Fruit fly (Drosophila melanogaster): Measurements from ENCODE around the gene Mur11Da.
A peak's percentile ranks its signal among the peaks of the same experiment; 100 is the strongest.

The Mur11Da gene

DNA sequence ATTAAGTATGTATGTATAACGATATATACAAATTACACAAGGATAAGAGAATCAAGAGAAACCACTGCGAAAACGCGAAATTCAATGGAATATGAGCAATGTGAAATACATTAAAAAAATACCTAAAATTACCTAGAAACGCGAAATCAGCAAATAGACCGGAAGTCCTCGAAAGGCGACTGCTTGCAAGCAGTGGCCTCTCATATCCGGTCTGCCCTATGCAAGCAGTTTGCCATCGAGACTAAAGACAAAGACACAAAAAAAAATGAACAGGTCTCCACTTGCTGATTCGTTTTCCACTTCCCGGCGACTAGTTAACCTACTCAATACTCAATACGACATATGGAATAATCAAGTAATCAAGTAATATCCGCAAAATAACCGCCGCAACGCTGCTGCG is 20.0 kb upstream of the Mur11Da start (continued):
- TF ChIP-seq Med (GFP tag) (no peak), wdn (GFP tag; IDR thresholded peaks at IDR 0.05) (no peak), tio (GFP tag; optimal IDR thresholded peaks at IDR 0.05) (no peak), mld (GFP tag; IDR thresholded peaks at IDR 0.05; ENCODE audit: partially characterized antibody) (no peak), pnt (GFP tag; optimal IDR thresholded peaks at IDR 0.05) (no peak), CG1603 (tag; optimal IDR thresholded peaks at IDR 0.05) (peak; percentile 24), zen2 (GFP tag; IDR thresholded peaks at IDR 0.05; ENCODE audit: partially characterized antibody) (no peak), CG13894 (tag; optimal IDR thresholded peaks at IDR 0.05) (peak; percentile 9), CG13123 (GFP tag; optimal IDR thresholded peaks at IDR 0.05) (no peak), Pdp1 (GFP tag; optimal IDR thresholded peaks at IDR 0.05) (no peak), CG12299 (tag; optimal IDR thresholded peaks at IDR 0.05) (no peak), CG18262 (tag; optimal IDR thresholded peaks at IDR 0.05) (no peak), CG9215 (GFP tag; IDR thresholded peaks at IDR 0.05) (no peak), Mes4 (GFP tag; optimal IDR thresholded peaks at IDR 0.05) (peak; percentile 5), Mad (GFP tag; optimal IDR thresholded peaks at IDR 0.05) (no peak), CG4707 (GFP tag; optimal IDR thresholded peaks at IDR 0.05) (peak; percentile 43), Doc2 (GFP tag; IDR thresholded peaks at IDR 0.05) (no peak), klu (GFP tag; IDR thresholded peaks at IDR 0.05) (no peak), CG17328 (GFP tag; IDR thresholded peaks at IDR 0.05) (peak; percentile 50), Opbp (GFP tag; IDR thresholded peaks at IDR 0.05; ENCODE audit: partially characterized antibody) (no peak), fd96Cb (tag; optimal IDR thresholded peaks at IDR 0.05) (no peak), CG6254 (GFP tag; optimal IDR thresholded peaks at IDR 0.05) (peak; percentile 25), CG5953 (GFP tag; IDR thresholded peaks at IDR 0.05) (no peak), fd3F (GFP tag; optimal IDR thresholded peaks at IDR 0.05) (no peak), Six4 (GFP tag; optimal IDR thresholded peaks at IDR 0.05) (no peak), ap (GFP tag; IDR thresholded peaks at IDR 0.05) (no peak), Nf-YA (GFP tag; IDR thresholded peaks at IDR 0.05) (0 out of 2 replicates have a peak, but pooled peaks have one; percentile 24), az2 (GFP tag; optimal IDR thresholded peaks at IDR 0.05) (no peak)

- TF ChIP-seq aop (GFP tag; IDR thresholded peaks at IDR 0.05): no peak
- peak; percentile 1 for TF ChIP-seq stwl (tag; optimal IDR thresholded peaks at IDR 0.05)
- peak; percentile 11; the same call in 1 of the 2 replicates for TF ChIP-seq CG10366 (GFP tag; IDR thresholded peaks at IDR 0.05)
- no peak for TF ChIP-seq CG12155 (GFP tag; optimal IDR thresholded peaks at IDR 0.05)
- TF ChIP-seq crc (GFP tag; optimal IDR thresholded peaks at IDR 0.05): no peak
- TF ChIP-seq bowl (GFP tag; IDR thresholded peaks at IDR 0.05): no peak
- no peak for TF ChIP-seq CG6683 (GFP tag; optimal IDR thresholded peaks at IDR 0.05)
- peak; percentile 25 for TF ChIP-seq Fer3 (tag; optimal IDR thresholded peaks at IDR 0.05)
- TF ChIP-seq HLH54F (GFP tag; optimal IDR thresholded peaks at IDR 0.05): no peak
- TF ChIP-seq gsb-n (tag; optimal IDR thresholded peaks at IDR 0.05): no peak
- no peak for TF ChIP-seq Scr (GFP tag; IDR thresholded peaks at IDR 0.05; ENCODE audit: partially characterized antibody)
- no peak for TF ChIP-seq az2 (GFP tag; optimal IDR thresholded peaks at IDR 0.05)
- no peak for TF ChIP-seq bcd (GFP tag; optimal IDR thresholded peaks at IDR 0.05)
- TF ChIP-seq CG3065 (GFP tag; optimal IDR thresholded peaks at IDR 0.05): peak; percentile 23
- TF ChIP-seq CG4707 (GFP tag; optimal IDR thresholded peaks at IDR 0.05): no peak
- TF ChIP-seq CG18599 (GFP tag; optimal IDR thresholded peaks at IDR 0.05): peak; percentile 60
- TF ChIP-seq fd102C (GFP tag; optimal IDR thresholded peaks at IDR 0.05): no peak
- no peak for TF ChIP-seq sc (optimal IDR thresholded peaks at IDR 0.05)
- TF ChIP-seq sc (GFP tag; optimal IDR thresholded peaks at IDR 0.05): no peak
- TF ChIP-seq Drgx (GFP tag; IDR thresholded peaks at IDR 0.05): no peak
- TF ChIP-seq Oaz (GFP tag; IDR thresholded peaks at IDR 0.05): no peak
- no peak for TF ChIP-seq CG15601 (tag; optimal IDR thresholded peaks at IDR 0.05)
- no peak for TF ChIP-seq wdn (GFP tag; IDR thresholded peaks at IDR 0.05)
- TF ChIP-seq Atf3 (GFP tag; optimal IDR thresholded peaks at IDR 0.05): no peak
- TF ChIP-seq CG31388 (GFP tag; optimal IDR thresholded peaks at IDR 0.05): no peak
- no peak for TF ChIP-seq tx (GFP tag; optimal IDR thresholded peaks at IDR 0.05)
- no peak for TF ChIP-seq HLH4C (GFP tag; IDR thresholded peaks at IDR 0.05; ENCODE audit: partially characterized antibody)
Measured at dm6 chrX:12957412-12957895, 10.2 kb upstream of the Mur11Da start, which contains the start of gene hec. Gene hec (minus strand): TSS chrX:12957462.
